Worm (Caenorhabditis elegans) whole organism, L3 larva: ENCODE measurements around the gene clec-35.

Experiments
- egl-27 ChIP-seq: sonication (generic microtip); optimal IDR thresholded peaks from 4 replicates; lab custom pipeline; 2017; ENCODE audit warnings: missing biosample characterization, missing genetic modification reagents, missing genetic modification characterization
- elt-2 ChIP-seq: sonication (generic microtip); optimal IDR thresholded peaks from 2 replicates; lab custom pipeline; 2016; ENCODE audit warnings: missing genetic modification reagents, mild to moderate bottlenecking, missing genetic modification characterization, missing compliant biosample characterization
- elt-3 ChIP-seq, 3 experiments: fragments of 150-350 bp in 1 of 3; sonication (generic microtip) in 2 of 3; optimal IDR thresholded peaks; 2 replicates in 2 of 3; 4 replicates in 1 of 3; lab custom pipeline; 2014 to 2017; ENCODE audit warnings: missing biosample characterization in 3 of 3, missing genetic modification characterization in 3 of 3
- jun-1 ChIP-seq: fragments of 150-350 bp; optimal IDR thresholded peaks from 2 replicates; lab custom pipeline; 2014; ENCODE audit warnings: missing biosample characterization, missing genetic modification reagents, missing genetic modification characterization
- lin-15B ChIP-seq: fragments of 150-350 bp; optimal IDR thresholded peaks from 2 replicates; lab custom pipeline; 2014; ENCODE audit warnings: missing biosample characterization, missing genetic modification characterization
- nhr-11 ChIP-seq: fragments of 150-350 bp; optimal IDR thresholded peaks from 2 replicates; lab custom pipeline; 2014; ENCODE audit warnings: missing biosample characterization, missing genetic modification characterization
- nhr-12 ChIP-seq: fragments of 150-350 bp; optimal IDR thresholded peaks from 2 replicates; lab custom pipeline; 2014; ENCODE audit warnings: missing biosample characterization, missing genetic modification characterization
- nhr-237 ChIP-seq: fragments of 150-350 bp; optimal IDR thresholded peaks from 2 replicates; lab custom pipeline; 2014; ENCODE audit warnings: missing biosample characterization, missing genetic modification characterization
- nhr-25 ChIP-seq: sonication (generic microtip); optimal IDR thresholded peaks from 2 replicates; lab custom pipeline; 2017; ENCODE audit warnings: missing biosample characterization, missing genetic modification characterization
- nhr-67 ChIP-seq: fragments of 150-350 bp; optimal IDR thresholded peaks from 2 replicates; lab custom pipeline; 2014; ENCODE audit warnings: missing biosample characterization, missing genetic modification characterization
- nhr-76 ChIP-seq: fragments of 150-350 bp; sonication (generic microtip); optimal IDR thresholded peaks from 5 replicates; lab custom pipeline; 2014; ENCODE audit warnings: missing biosample characterization, missing genetic modification characterization
- unc-62 ChIP-seq: fragments of 150-350 bp; sonication (generic microtip); optimal IDR thresholded peaks from 4 replicates; lab custom pipeline; 2014; ENCODE audit warnings: missing biosample characterization, missing genetic modification reagents, missing genetic modification characterization
- ztf-11 ChIP-seq: fragments of 150-350 bp; optimal IDR thresholded peaks from 2 replicates; lab custom pipeline; 2014; ENCODE audit warnings: missing biosample characterization, missing genetic modification characterization

ce11 chrV:16861719-16862118 is 7.9 kb upstream of the clec-35 start, which contains the start of the genes clec-32 and clec-24:
- TF ChIP-seq nhr-25 (tag; lab: Kevin White, UChicago) (no peak), nhr-12 (tag; lab: Kevin White, UChicago) (no peak), ztf-11 (tag; lab: Kevin White, UChicago) (no peak), nhr-76 (tag; lab: Kevin White, UChicago) (no peak), nhr-237 (tag; lab: Kevin White, UChicago) (no peak), lin-15B (no peak), egl-27 (tag; lab: Kevin White, UChicago) (no peak), elt-3 (tag; optimal IDR thresholded peaks at IDR 0.05; lab: Kevin White, UChicago) (no peak), nhr-11 (tag; lab: Kevin White, UChicago) (no peak), unc-62 (GFP tag; lab: Kevin White, UChicago) (no peak), jun-1 (tag; lab: Kevin White, UChicago) (no peak), nhr-67 (tag; lab: Kevin White, UChicago) (no peak), elt-2 (no peak)
